Worm (Caenorhabditis elegans) whole organism, midembryonic: Measurements from ENCODE around the gene lgc-13.

Source experiments
- T22C8.4 ChIP-seq: fragments of 200-800 bp; sonication (Bioruptor generic); IDR thresholded peaks from 2 replicates; pipeline ENCODE4 v1.3.6; 2022; ENCODE audit warnings: missing genetic modification characterization, missing compliant biosample characterization
- flt-1 ChIP-seq: fragments of 200-800 bp; sonication (Bioruptor generic); IDR thresholded peaks from 2 replicates; pipeline ENCODE4 v1.3.6; 2022; ENCODE audit warnings: missing genetic modification characterization, missing compliant biosample characterization
- klf-2 ChIP-seq: fragments of 200-800 bp; sonication (Bioruptor generic); conservative IDR thresholded peaks from 2 replicates; pipeline ENCODE4 v1.3.6; 2022; ENCODE audit warnings: missing genetic modification reagents, missing genetic modification characterization, missing compliant biosample characterization
- ref-1 ChIP-seq: fragments of 200-800 bp; sonication (Bioruptor generic); conservative IDR thresholded peaks from 2 replicates; pipeline ENCODE4 v1.3.6; 2022; ENCODE audit warnings: missing genetic modification reagents, missing genetic modification characterization, missing compliant biosample characterization
- tab-1 ChIP-seq: fragments of 200-800 bp; sonication (Bioruptor generic); IDR thresholded peaks from 2 replicates; pipeline ENCODE4 v1.3.6; 2022; ENCODE audit warnings: missing genetic modification characterization, missing compliant biosample characterization
- ztf-29 ChIP-seq: fragments of 200-800 bp; sonication (Bioruptor generic); IDR thresholded peaks from 2 replicates; pipeline ENCODE4 v1.3.6; 2022; ENCODE audit warnings: missing genetic modification reagents, missing genetic modification characterization, missing compliant biosample characterization

DNA sequence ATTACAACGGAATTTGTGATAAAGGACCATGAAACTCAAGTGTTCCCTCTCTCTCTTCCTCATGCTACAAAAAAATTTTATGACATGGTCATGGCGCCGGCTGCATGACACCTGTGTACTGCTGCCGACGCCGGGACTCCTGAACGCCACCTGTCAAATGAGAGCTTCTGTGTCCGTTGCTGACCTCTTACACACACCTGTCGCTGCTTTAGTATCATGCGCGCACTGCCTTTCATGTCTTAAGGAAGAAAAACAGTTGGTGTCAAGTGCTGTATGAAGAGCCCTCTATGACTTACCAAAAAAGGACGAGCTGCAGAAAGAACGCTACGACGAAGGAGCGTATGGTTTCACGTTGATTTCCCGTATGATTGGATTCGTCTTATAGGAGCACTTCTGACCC is 16.3 kb upstream of the lgc-13 start:
- TF ChIP-seq flt-1, result no peak
- TF ChIP-seq klf-2, result no peak
- TF ChIP-seq ref-1, result no peak
- no peak for TF ChIP-seq ztf-29 (GFP tag; lab: Robert Waterston, UW)
- no peak for TF ChIP-seq tab-1
- TF ChIP-seq T22C8.4 (GFP tag; lab: Robert Waterston, UW), result no peak
